Fruit fly (Drosophila melanogaster) S2 (cell line): Measurements from ENCODE around the gene Ldaf1.

Source experiments
- CG8478 ChIP-seq: fragments of >200 bp; optimal IDR thresholded peaks from 2 replicates; lab custom pipeline; 2018
- CTCF ChIP-seq, 2 experiments: fragments of >200 bp; optimal IDR thresholded peaks; 2 replicates each; lab custom pipeline; 2018

- TF ChIP-seq CTCF (optimal IDR thresholded peaks at IDR 0.05; lab: Kevin White, UChicago) (no peak), CG8478 (lab: Kevin White, UChicago) (no peak)
Measured at dm6 chrX:1868586-1869111, 33.1 kb downstream of the Ldaf1 start, which contains the start of the genes CG14803 and Pex5.
